Fruit fly (Drosophila melanogaster) S2 (cell line): Measurements from ENCODE around the gene cm.

Experiments used
- CG8478 ChIP-seq: fragments of >200 bp; optimal IDR thresholded peaks from 2 replicates; lab custom pipeline; 2018
- CTCF ChIP-seq, 2 experiments: fragments of >200 bp; optimal IDR thresholded peaks; 2 replicates each; lab custom pipeline; 2018

- no peak for TF ChIP-seq CG8478 (lab: Kevin White, UChicago)
- TF ChIP-seq CTCF (optimal IDR thresholded peaks at IDR 0.05; lab: Kevin White, UChicago), result no peak
Measured at dm6 chrX:7004101-7004700, 6.7 kb downstream of the cm start.
